Worm (Caenorhabditis elegans) whole organism, young adult: ENCODE results near the gene pqn-16.

ENCODE experiments used
- lag-1 ChIP-seq: fragments of 200-800 bp; sonication (Bioruptor generic); IDR thresholded peaks from 2 replicates; pipeline ENCODE4 v1.3.6; 2022; ENCODE audit warnings: missing genetic modification reagents, missing genetic modification characterization, missing compliant biosample characterization
- snpc-4 ChIP-seq, 5 experiments: fragments of 150-350 bp in 1 of 5; sonication (generic microtip) in 4 of 5; optimal IDR thresholded peaks; 2 replicates each; lab custom pipeline; 2014 to 2018; ENCODE audit warnings: missing genetic modification characterization in 5 of 5, missing biosample characterization in 3 of 5, antibody characterized with exemption in 2 of 5, mild to moderate bottlenecking in 2 of 5, missing compliant biosample characterization in 2 of 5, missing genotype in 2 of 5, moderate library complexity in 2 of 5, missing genetic modification reagents in 1 of 5

- TF ChIP-seq snpc-4 (GFP tag; optimal IDR thresholded peaks at IDR 0.05; lab: Kevin White, UChicago): no peak
- no peak for TF ChIP-seq snpc-4 (tag; optimal IDR thresholded peaks at IDR 0.05; lab: Kevin White, UChicago)
- no peak for TF ChIP-seq lag-1 (GFP tag; lab: Robert Waterston, UW)
Observed at ce11 chrV:9125345-9125744, 48.5 kb upstream of the pqn-16 start, which contains the start of gene F21C10.5.
